Fruit fly (Drosophila melanogaster): ENCODE data around the gene eIF2D.
A peak's percentile ranks its signal among the peaks of the same experiment; 100 is the strongest.

The eIF2D gene

dm6 chr3R:29122817-29123611 lies 28.6 kb downstream of the eIF2D start, which contains the start of the genes yem and Ctl2 (continued):
- TF ChIP-seq bigmax (GFP tag; optimal IDR thresholded peaks at IDR 0.05) = no peak
- no peak for TF ChIP-seq CG14860 (GFP tag; IDR thresholded peaks at IDR 0.05; ENCODE audit: partially characterized antibody)
- peak; percentile 84 to 88 for TF ChIP-seq Pdp1 (GFP tag; optimal IDR thresholded peaks at IDR 0.05)
- no peak for TF ChIP-seq Dip2 (GFP tag; IDR thresholded peaks at IDR 0.05)
- peak; percentile 67; the same call in 1 of the 2 replicates for TF ChIP-seq CG6272 (GFP tag; IDR thresholded peaks at IDR 0.05)
- peak; percentile 38 for TF ChIP-seq CG15514 (GFP tag; optimal IDR thresholded peaks at IDR 0.05)
- peak; percentile 22; the same call in 1 of the 2 replicates for TF ChIP-seq peb (GFP tag; IDR thresholded peaks at IDR 0.05)
- TF ChIP-seq MBD-R2 (GFP tag; IDR thresholded peaks at IDR 0.05) = peak; percentile 82
- TF ChIP-seq CG1529 (GFP tag; optimal IDR thresholded peaks at IDR 0.05) = peak; percentile 37
- peak; percentile 30; the same call in 1 of the 2 replicates for TF ChIP-seq Oaz (GFP tag; IDR thresholded peaks at IDR 0.05)
- TF ChIP-seq Myb (GFP tag; optimal IDR thresholded peaks at IDR 0.05) = peak; percentile 78
- TF ChIP-seq da (GFP tag; optimal IDR thresholded peaks at IDR 0.05) = peak; percentile 67
- peak; percentile 72 for TF ChIP-seq CG12391 (tag; optimal IDR thresholded peaks at IDR 0.05)
- TF ChIP-seq Hr78 (GFP tag; optimal IDR thresholded peaks at IDR 0.05) = no peak
- TF ChIP-seq nerfin-1 (tag; optimal IDR thresholded peaks at IDR 0.05) = peak; percentile 81
- TF ChIP-seq CG4328 (GFP tag; optimal IDR thresholded peaks at IDR 0.05) = peak; percentile 41
- peak; percentile 46 for TF ChIP-seq gfzf (GFP tag; optimal IDR thresholded peaks at IDR 0.05)
- TF ChIP-seq danr (GFP tag; IDR thresholded peaks at IDR 0.05) = no peak
- peak; percentile 68 for TF ChIP-seq Lhr (GFP tag; optimal IDR thresholded peaks at IDR 0.05)
- TF ChIP-seq CG17186 (GFP tag; optimal IDR thresholded peaks at IDR 0.05) = peak; percentile 68
- TF ChIP-seq chif (GFP tag; optimal IDR thresholded peaks at IDR 0.05) = peak; percentile 75 to 84
- TF ChIP-seq unpg (GFP tag; optimal IDR thresholded peaks at IDR 0.05) = no peak
- TF ChIP-seq sna (GFP tag; IDR thresholded peaks at IDR 0.05; ENCODE audit: partially characterized antibody) = no peak
- TF ChIP-seq Dad (GFP tag; optimal IDR thresholded peaks at IDR 0.05) = peak; percentile 86
- peak; percentile 25; the same call in 1 of the 2 replicates for TF ChIP-seq CG1024 (GFP tag; IDR thresholded peaks at IDR 0.05)
- peak; percentile 67 for TF ChIP-seq crc (GFP tag; optimal IDR thresholded peaks at IDR 0.05)
- TF ChIP-seq Drgx (GFP tag; IDR thresholded peaks at IDR 0.05) = peak; percentile 44
- TF ChIP-seq HLH4C (GFP tag; IDR thresholded peaks at IDR 0.05; ENCODE audit: partially characterized antibody) = no peak
- peak; percentile 71 for TF ChIP-seq CG17802 (tag; optimal IDR thresholded peaks at IDR 0.05)
- TF ChIP-seq gem (tag; optimal IDR thresholded peaks at IDR 0.05) = peak; percentile 71
- TF ChIP-seq Mes4 (GFP tag; optimal IDR thresholded peaks at IDR 0.05) = peak; percentile 64
- TF ChIP-seq CG2202 (tag; optimal IDR thresholded peaks at IDR 0.05) = peak; percentile 6
- TF ChIP-seq CG8388 (GFP tag; optimal IDR thresholded peaks at IDR 0.05) = peak; percentile 41
- no peak for TF ChIP-seq TFAM (GFP tag; optimal IDR thresholded peaks at IDR 0.05)
- peak; percentile 61 for TF ChIP-seq ewg (GFP tag; optimal IDR thresholded peaks at IDR 0.05)
- TF ChIP-seq Hmx (GFP tag; optimal IDR thresholded peaks at IDR 0.05) = no peak
- 0 out of 3 replicates have a peak, but pooled peaks have one; percentile 27 for TF ChIP-seq Doc3 (GFP tag; IDR thresholded peaks at IDR 0.05; ENCODE audit: partially characterized antibody)
- TF ChIP-seq pnt (GFP tag; optimal IDR thresholded peaks at IDR 0.05) = peak; percentile 81
- peak; percentile 79 for TF ChIP-seq dysf (GFP tag; IDR thresholded peaks at IDR 0.05)
- peak; percentile 58 for TF ChIP-seq B-H2 (GFP tag; optimal IDR thresholded peaks at IDR 0.05)
- peak; percentile 42; the same call in 1 of the 3 replicates for TF ChIP-seq otp (GFP tag; IDR thresholded peaks at IDR 0.05)
- no peak for TF ChIP-seq cad (GFP tag; optimal IDR thresholded peaks at IDR 0.05)
- peak; percentile 35 for TF ChIP-seq gsb-n (tag; optimal IDR thresholded peaks at IDR 0.05)
- no peak for TF ChIP-seq dan (GFP tag; IDR thresholded peaks at IDR 0.05)
- peak; percentile 7 for TF ChIP-seq oc (tag; optimal IDR thresholded peaks at IDR 0.05)
- no peak for TF ChIP-seq lov (optimal IDR thresholded peaks at IDR 0.05)
- TF ChIP-seq lov (GFP tag; IDR thresholded peaks at IDR 0.05) = peak; percentile 16; the same call in 1 of the 3 replicates
- TF ChIP-seq Mrtf (GFP tag; IDR thresholded peaks at IDR 0.05) = peak; percentile 59

Data from whole organism, embryonic.